Fruit fly (Drosophila melanogaster): ENCODE data around the gene Orp8.
A peak's percentile ranks its signal among the peaks of the same experiment; 100 is the strongest.

Orp8 gene

DNA sequence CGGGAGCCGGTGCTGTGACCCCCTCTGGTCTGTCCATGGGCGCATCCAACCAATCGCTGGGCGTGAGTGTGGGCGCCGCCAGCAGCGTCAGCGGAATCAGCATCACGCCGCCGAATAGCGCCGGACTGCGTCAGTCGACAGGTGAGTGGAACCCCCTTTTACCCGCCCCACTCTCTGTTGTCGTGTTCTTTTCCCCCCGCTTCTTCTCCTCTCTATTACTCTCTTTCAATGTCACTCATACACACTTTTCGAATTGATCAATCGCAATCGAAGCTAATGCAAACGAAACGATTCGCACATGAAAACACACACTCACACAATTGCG, 1.3 kb downstream of the Orp8 start:
- TF ChIP-seq woc (GFP tag; optimal IDR thresholded peaks at IDR 0.05) = no peak
- TF ChIP-seq pan (optimal IDR thresholded peaks at IDR 0.05) = no peak
- no peak for TF ChIP-seq OdsH (GFP tag; optimal IDR thresholded peaks at IDR 0.05)
- TF ChIP-seq sv (GFP tag; optimal IDR thresholded peaks at IDR 0.05) = no peak
- no peak for TF ChIP-seq ey (GFP tag; optimal IDR thresholded peaks at IDR 0.05)
- TF ChIP-seq usp (GFP tag; optimal IDR thresholded peaks at IDR 0.05) = no peak
- TF ChIP-seq tai (GFP tag; optimal IDR thresholded peaks at IDR 0.05) = no peak
- no peak for TF ChIP-seq Rel (GFP tag; optimal IDR thresholded peaks at IDR 0.05)
- no peak for TF ChIP-seq Rel (tag; optimal IDR thresholded peaks at IDR 0.05)
- TF ChIP-seq dmrt93B (GFP tag; optimal IDR thresholded peaks at IDR 0.05) = no peak
- TF ChIP-seq jim (GFP tag; optimal IDR thresholded peaks at IDR 0.05) = no peak
- TF ChIP-seq GATAd (GFP tag; optimal IDR thresholded peaks at IDR 0.05) = no peak
- TF ChIP-seq Vsx2 (GFP tag; optimal IDR thresholded peaks at IDR 0.05; ENCODE audit: partially characterized antibody) = no peak
- TF ChIP-seq HLH106 (tag; optimal IDR thresholded peaks at IDR 0.05) = no peak
- no peak for TF ChIP-seq rgr (GFP tag; optimal IDR thresholded peaks at IDR 0.05)

DNA sequence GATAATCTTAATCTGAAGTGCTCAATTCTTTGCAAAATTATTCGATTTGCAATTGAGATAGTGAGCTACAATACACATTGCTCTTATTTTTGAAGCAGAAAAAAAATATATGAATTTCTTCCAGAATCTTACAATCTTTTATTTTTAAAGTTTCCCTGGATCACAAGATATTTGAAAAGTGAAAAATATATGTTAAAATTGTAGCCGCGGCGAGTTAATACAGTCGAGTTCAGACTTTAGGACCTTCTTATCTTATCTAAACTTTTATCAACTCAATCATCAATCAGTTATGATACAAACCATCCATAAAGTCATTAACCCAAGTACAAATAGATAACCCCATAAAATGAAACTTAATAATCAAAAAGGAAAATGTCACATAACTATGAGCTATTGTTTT, 1.8 kb downstream of the Orp8 start:
- peak; percentile 26 for TF ChIP-seq rgr (GFP tag; optimal IDR thresholded peaks at IDR 0.05)
- TF ChIP-seq fru (GFP tag; optimal IDR thresholded peaks at IDR 0.05) = peak; percentile 3
- TF ChIP-seq foxo (GFP tag; optimal IDR thresholded peaks at IDR 0.05) = peak in 1 of 2 experiments; percentile 26
- peak; percentile 11 for TF ChIP-seq br (GFP tag; optimal IDR thresholded peaks at IDR 0.05)
- peak; percentile 16 for TF ChIP-seq tai (GFP tag; optimal IDR thresholded peaks at IDR 0.05)
- peak; percentile 23 for TF ChIP-seq Sp1 (GFP tag; optimal IDR thresholded peaks at IDR 0.05)
- TF ChIP-seq Hnf4 (GFP tag; optimal IDR thresholded peaks at IDR 0.05) = no peak
- TF ChIP-seq woc (GFP tag; optimal IDR thresholded peaks at IDR 0.05) = peak; percentile 5
- no peak for TF ChIP-seq psq (GFP tag; optimal IDR thresholded peaks at IDR 0.05)
- TF ChIP-seq ey (GFP tag; optimal IDR thresholded peaks at IDR 0.05) = peak; percentile 24

DNA sequence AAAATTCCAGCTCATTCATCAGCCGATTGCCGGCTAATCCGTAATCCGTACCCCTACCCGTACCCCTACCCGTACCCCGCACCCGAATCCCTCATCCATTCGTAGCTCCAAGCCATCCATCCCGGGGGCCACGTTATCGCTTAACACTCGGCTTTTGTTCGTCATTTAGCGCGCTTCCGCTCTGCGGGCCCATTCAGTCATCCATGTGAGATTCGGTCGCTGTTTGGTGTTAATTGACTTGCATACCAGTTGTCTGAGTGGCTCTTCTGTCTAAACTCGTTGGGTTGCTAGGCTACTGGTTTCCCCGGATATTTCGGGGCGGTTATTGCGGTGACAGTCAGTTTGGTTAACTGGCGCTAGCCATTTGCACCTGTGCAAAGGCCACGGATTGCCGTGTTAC, 2.3 kb downstream of the Orp8 start:
- TF ChIP-seq CG32264 (GFP tag; optimal IDR thresholded peaks at IDR 0.05) = no peak
- peak; percentile 13 for TF ChIP-seq fru (GFP tag; optimal IDR thresholded peaks at IDR 0.05)
- TF ChIP-seq foxo (GFP tag; optimal IDR thresholded peaks at IDR 0.05) = no peak
- TF ChIP-seq br (GFP tag; optimal IDR thresholded peaks at IDR 0.05) = no peak
- peak; percentile 23 for TF ChIP-seq Hr83 (GFP tag; optimal IDR thresholded peaks at IDR 0.05; ENCODE audit: poor library complexity, severe bottlenecking)
- TF ChIP-seq lola (GFP tag; optimal IDR thresholded peaks at IDR 0.05) = no peak
- no peak for TF ChIP-seq Hr78 (GFP tag; optimal IDR thresholded peaks at IDR 0.05)

DNA sequence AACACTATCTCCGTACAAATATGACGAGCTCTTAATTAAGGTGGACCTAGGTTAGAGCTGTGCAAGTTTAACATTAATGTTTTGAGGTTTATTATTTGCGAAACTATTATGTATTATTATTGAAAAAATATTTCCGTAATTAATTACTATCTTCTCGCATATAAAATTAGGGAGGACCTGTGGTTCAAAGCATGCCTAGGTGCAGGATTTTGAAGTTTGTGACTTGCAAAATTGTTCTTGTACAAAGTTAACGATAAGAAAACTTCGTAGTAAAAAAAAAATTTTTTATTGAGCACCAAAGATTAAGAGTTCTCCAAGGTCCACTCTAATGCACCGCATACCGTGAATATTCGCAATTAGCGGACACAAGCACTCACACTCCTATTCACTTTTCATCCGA, 3.7 kb downstream of the Orp8 start:
- TF ChIP-seq br (GFP tag; optimal IDR thresholded peaks at IDR 0.05) (peak; percentile 48), Abd-B (GFP tag; optimal IDR thresholded peaks at IDR 0.05) (no peak), Dfd (GFP tag; optimal IDR thresholded peaks at IDR 0.05) (no peak), brk (GFP tag; optimal IDR thresholded peaks at IDR 0.05) (peak; percentile 53), rgr (GFP tag; optimal IDR thresholded peaks at IDR 0.05) (peak; percentile 72), HLH106 (tag; optimal IDR thresholded peaks at IDR 0.05) (peak; percentile 51), Hr83 (GFP tag; optimal IDR thresholded peaks at IDR 0.05; ENCODE audit: poor library complexity, severe bottlenecking) (no peak), Rel (GFP tag; optimal IDR thresholded peaks at IDR 0.05) (peak; percentile 21), Rel (tag; optimal IDR thresholded peaks at IDR 0.05) (no peak), GATAd (GFP tag; optimal IDR thresholded peaks at IDR 0.05) (no peak), CrebA (GFP tag; optimal IDR thresholded peaks at IDR 0.05; ENCODE audit: borderline replicate concordance) (peak; percentile 42), sage (GFP tag; optimal IDR thresholded peaks at IDR 0.05) (peak; percentile 31), Sp1 (GFP tag; optimal IDR thresholded peaks at IDR 0.05) (peak; percentile 44), sv (GFP tag; optimal IDR thresholded peaks at IDR 0.05) (no peak), Mio (GFP tag; optimal IDR thresholded peaks at IDR 0.05) (no peak), pan (optimal IDR thresholded peaks at IDR 0.05) (no peak), CG32264 (GFP tag; optimal IDR thresholded peaks at IDR 0.05) (no peak), h (GFP tag; optimal IDR thresholded peaks at IDR 0.05) (peak; percentile 80), lola (GFP tag; optimal IDR thresholded peaks at IDR 0.05) (no peak), Jra (GFP tag; optimal IDR thresholded peaks at IDR 0.05) (no peak), usp (GFP tag; optimal IDR thresholded peaks at IDR 0.05) (no peak), woc (GFP tag; optimal IDR thresholded peaks at IDR 0.05) (no peak), psq (GFP tag; optimal IDR thresholded peaks at IDR 0.05) (peak; percentile 56), CG9705 (GFP tag; optimal IDR thresholded peaks at IDR 0.05) (no peak), ey (GFP tag; optimal IDR thresholded peaks at IDR 0.05) (peak; percentile 57), Myc (optimal IDR thresholded peaks at IDR 0.05) (no peak), fru (GFP tag; optimal IDR thresholded peaks at IDR 0.05) (peak; percentile 74), Vsx2 (GFP tag; optimal IDR thresholded peaks at IDR 0.05; ENCODE audit: partially characterized antibody) (no peak), dsf (GFP tag; optimal IDR thresholded peaks at IDR 0.05; ENCODE audit: borderline replicate concordance) (no peak), dl (GFP tag; optimal IDR thresholded peaks at IDR 0.05; ENCODE audit: insufficient read depth in 1 of 2, partially characterized antibody in 2 of 2) (no peak), OdsH (GFP tag; optimal IDR thresholded peaks at IDR 0.05) (peak; percentile 56), dmrt93B (GFP tag; optimal IDR thresholded peaks at IDR 0.05) (peak; percentile 11), N (GFP tag; optimal IDR thresholded peaks at IDR 0.05) (no peak), Hnf4 (GFP tag; optimal IDR thresholded peaks at IDR 0.05) (peak; percentile 27), foxo (GFP tag; optimal IDR thresholded peaks at IDR 0.05) (peak in 1 of 2 experiments; percentile 82), jim (GFP tag; optimal IDR thresholded peaks at IDR 0.05) (no peak), Dif (GFP tag; optimal IDR thresholded peaks at IDR 0.05; ENCODE audit: partially characterized antibody) (no peak), Hr78 (GFP tag; optimal IDR thresholded peaks at IDR 0.05) (no peak), tai (GFP tag; optimal IDR thresholded peaks at IDR 0.05) (peak; percentile 4)
